Worm (Caenorhabditis elegans): ENCODE results near the gene pals-28.
"Not testable (repeated sequence)": the region's sequence is repeated elsewhere in the genome, so short reads cannot be mapped to it uniquely, and the experiment has no call there.

Gene pals-28

DNA sequence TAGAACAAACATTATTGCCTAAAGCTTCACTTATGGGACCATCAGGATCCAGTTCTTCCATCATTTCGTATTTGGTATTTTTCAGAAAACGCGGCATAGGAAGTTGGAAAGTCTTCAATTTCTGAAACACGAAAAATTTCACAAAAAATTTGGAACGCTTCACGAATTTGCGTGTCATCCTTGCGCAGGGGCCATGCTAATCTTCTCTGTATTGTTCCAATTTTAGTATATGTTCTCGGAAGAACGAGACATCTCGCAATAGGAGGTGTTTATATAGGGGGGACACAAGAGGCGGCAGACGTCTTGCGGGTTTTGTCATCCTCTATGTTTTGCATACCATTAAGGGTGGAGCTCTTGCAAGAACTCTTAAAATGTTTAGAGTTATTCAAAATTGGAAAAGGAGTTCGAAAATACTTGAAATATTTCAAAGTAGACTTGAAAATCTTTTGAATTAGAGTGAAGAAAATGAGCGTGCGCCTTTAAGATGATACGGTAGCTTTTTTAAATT, 42.2 kb downstream of the pals-28 start:
- TF ChIP-seq sma-9 (GFP tag; optimal IDR thresholded peaks at IDR 0.05): peak; percentile 13
- TF ChIP-seq sma-9 (tag; optimal IDR thresholded peaks at IDR 0.05): not testable (repeated sequence)
- peak; percentile 37 to 44 for TF ChIP-seq lsy-2 (tag; optimal IDR thresholded peaks at IDR 0.05)
- peak; percentile 95 for TF ChIP-seq snpc-4 (tag; optimal IDR thresholded peaks at IDR 0.05)

ce11 chrIII:4428797-4429196, 44.2 kb downstream of the pals-28 start:
- TF ChIP-seq elt-1 (tag; optimal IDR thresholded peaks at IDR 0.05) (no peak), mdl-1 (tag; optimal IDR thresholded peaks at IDR 0.05) (no peak), mbf-1 (tag; optimal IDR thresholded peaks at IDR 0.05) (no peak), dmd-4 (tag; optimal IDR thresholded peaks at IDR 0.05) (no peak), C34F6.9 (tag; optimal IDR thresholded peaks at IDR 0.05) (no peak), unc-62 (GFP tag; optimal IDR thresholded peaks at IDR 0.05) (no peak), nhr-11 (tag; optimal IDR thresholded peaks at IDR 0.05) (no peak), snpc-4 (tag; optimal IDR thresholded peaks at IDR 0.05) (no peak), nhr-129 (tag; optimal IDR thresholded peaks at IDR 0.05) (peak; percentile 14), unc-55 (GFP tag; optimal IDR thresholded peaks at IDR 0.05) (peak; percentile 11), lin-11 (tag; optimal IDR thresholded peaks at IDR 0.05) (no peak)

ce11 chrIII:4429402-4429801, 44.8 kb downstream of the pals-28 start, which contains the start of gene C28A5.6:
Gene C28A5.6, minus strand, starts transcription at chrIII:4429502.
- TF ChIP-seq mbf-1 (tag; optimal IDR thresholded peaks at IDR 0.05) (no peak), aly-2 (tag; optimal IDR thresholded peaks at IDR 0.05) (no peak), egl-27 (tag; optimal IDR thresholded peaks at IDR 0.05) (no peak), lsy-2 (tag; optimal IDR thresholded peaks at IDR 0.05) (no peak), R02D3.7 (tag; optimal IDR thresholded peaks at IDR 0.05) (no peak), zag-1 (tag; optimal IDR thresholded peaks at IDR 0.05) (no peak), F13H6.1 (tag; optimal IDR thresholded peaks at IDR 0.05) (no peak), C34F6.9 (tag; optimal IDR thresholded peaks at IDR 0.05) (no peak), dmd-4 (tag; optimal IDR thresholded peaks at IDR 0.05) (no peak), elt-1 (tag; optimal IDR thresholded peaks at IDR 0.05) (no peak), blmp-1 (tag; optimal IDR thresholded peaks at IDR 0.05; ENCODE audit: insufficient read depth) (no peak), mab-5 (tag; optimal IDR thresholded peaks at IDR 0.05) (no peak)

ce11 chrIII:4434294-4434781, 49.8 kb downstream of the pals-28 start, which contains the start of gene C28A5.1:
Gene C28A5.1, minus strand, starts transcription at chrIII:4434344.
- TF ChIP-seq mab-5 (tag; optimal IDR thresholded peaks at IDR 0.05): no peak
- TF ChIP-seq ZK546.5 (tag; optimal IDR thresholded peaks at IDR 0.05): no peak
- TF ChIP-seq elt-1 (tag; optimal IDR thresholded peaks at IDR 0.05): no peak
- no peak for TF ChIP-seq ama-1 (optimal IDR thresholded peaks at IDR 0.05)
- TF ChIP-seq F13H6.1 (tag; optimal IDR thresholded peaks at IDR 0.05): no peak
- no peak for TF ChIP-seq nhr-237 (tag; optimal IDR thresholded peaks at IDR 0.05)
- no peak for TF ChIP-seq peb-1 (tag; optimal IDR thresholded peaks at IDR 0.05)
- TF ChIP-seq unc-39 (tag; optimal IDR thresholded peaks at IDR 0.05): no peak
- no peak for TF ChIP-seq R02D3.7 (tag; optimal IDR thresholded peaks at IDR 0.05)
- no peak for TF ChIP-seq nhr-129 (tag; optimal IDR thresholded peaks at IDR 0.05)
- TF ChIP-seq ztf-11 (tag; optimal IDR thresholded peaks at IDR 0.05): no peak
- no peak for TF ChIP-seq nhr-21 (tag; optimal IDR thresholded peaks at IDR 0.05)
- no peak for TF ChIP-seq sem-4 (tag; optimal IDR thresholded peaks at IDR 0.05)
- no peak for TF ChIP-seq ceh-82 (tag; optimal IDR thresholded peaks at IDR 0.05)
- TF ChIP-seq ztf-1 (GFP tag; conservative IDR thresholded peaks at IDR 0.05): no peak
- TF ChIP-seq gmeb-1 (tag; optimal IDR thresholded peaks at IDR 0.05): no peak
- TF ChIP-seq dmd-4 (tag; optimal IDR thresholded peaks at IDR 0.05): no peak
- no peak for TF ChIP-seq unc-55 (GFP tag; optimal IDR thresholded peaks at IDR 0.05)
- no peak for TF ChIP-seq sma-9 (GFP tag; optimal IDR thresholded peaks at IDR 0.05)
- no peak for TF ChIP-seq sma-9 (tag; optimal IDR thresholded peaks at IDR 0.05)
- TF ChIP-seq ceh-16 (tag; optimal IDR thresholded peaks at IDR 0.05): no peak

DNA sequence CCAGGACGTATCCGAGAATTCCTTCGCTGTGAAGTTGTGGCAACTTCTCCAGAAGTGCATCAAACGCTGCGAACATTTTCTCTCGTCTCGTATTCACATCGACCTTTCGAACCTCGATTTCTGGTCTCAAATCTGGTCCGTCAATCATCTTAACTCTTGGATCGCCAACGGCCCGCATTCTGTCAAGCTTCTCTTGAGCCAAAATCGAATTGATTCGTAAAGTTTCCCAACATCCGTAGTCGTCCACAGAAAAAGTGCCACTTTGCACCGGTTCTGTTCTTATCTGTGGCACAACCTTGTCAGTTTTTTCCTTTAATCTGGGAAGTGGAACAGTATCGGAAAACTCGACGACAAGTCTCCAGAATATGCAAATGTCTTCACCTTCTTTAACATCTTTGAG, 50.7 kb downstream of the pals-28 start:
- TF ChIP-seq lsy-2 (tag; optimal IDR thresholded peaks at IDR 0.05) (no peak), ztf-11 (tag; optimal IDR thresholded peaks at IDR 0.05) (no peak), nhr-237 (tag; optimal IDR thresholded peaks at IDR 0.05) (no peak), unc-55 (GFP tag; optimal IDR thresholded peaks at IDR 0.05) (no peak), ama-1 (optimal IDR thresholded peaks at IDR 0.05) (no peak), skn-1 (tag; optimal IDR thresholded peaks at IDR 0.05) (no peak), nhr-6 (tag; optimal IDR thresholded peaks at IDR 0.05) (no peak), elt-3 (tag; optimal IDR thresholded peaks at IDR 0.05) (no peak), unc-62 (GFP tag; optimal IDR thresholded peaks at IDR 0.05) (no peak), R02D3.7 (tag; optimal IDR thresholded peaks at IDR 0.05) (no peak), fos-1 (tag; optimal IDR thresholded peaks at IDR 0.05) (no peak), alr-1 (tag; optimal IDR thresholded peaks at IDR 0.05) (no peak), unc-39 (tag; optimal IDR thresholded peaks at IDR 0.05) (no peak), mdl-1 (tag; optimal IDR thresholded peaks at IDR 0.05) (no peak)

Data from whole organism, L2 larva.